Fruit fly (Drosophila melanogaster): ENCODE results near the gene IPIP.

IPIP gene

dm6 chr2L:6051212-6051621, 3.4 kb downstream of the IPIP start (continued):
- TF ChIP-seq hth (optimal IDR thresholded peaks at IDR 0.05) (no peak), CG4328 (GFP tag; optimal IDR thresholded peaks at IDR 0.05) (peak; percentile 95), CG11695 (GFP tag; IDR thresholded peaks at IDR 0.05) (peak; percentile 97), Scr (GFP tag; IDR thresholded peaks at IDR 0.05; ENCODE audit: partially characterized antibody) (no peak), CG32532 (GFP tag; IDR thresholded peaks at IDR 0.05) (peak; percentile 95), Max (GFP tag; optimal IDR thresholded peaks at IDR 0.05) (peak; percentile 95), CG12104 (GFP tag; optimal IDR thresholded peaks at IDR 0.05) (peak; percentile 96), sug (tag; optimal IDR thresholded peaks at IDR 0.05) (peak; percentile 96), sim (GFP tag; IDR thresholded peaks at IDR 0.05) (peak; percentile 91), tll (GFP tag; optimal IDR thresholded peaks at IDR 0.05) (peak in 1 of 2 experiments; percentile 27), HmgD (GFP tag; optimal IDR thresholded peaks at IDR 0.05) (peak; percentile 69), Xbp1 (GFP tag; optimal IDR thresholded peaks at IDR 0.05) (peak; percentile 95), Chrac-16 (GFP tag; optimal IDR thresholded peaks at IDR 0.05) (peak; percentile 88), Ssrp (tag; optimal IDR thresholded peaks at IDR 0.05) (peak; percentile 91), zen2 (GFP tag; IDR thresholded peaks at IDR 0.05; ENCODE audit: partially characterized antibody) (no peak), z (GFP tag; IDR thresholded peaks at IDR 0.05) (peak; percentile 64; the same call in 2 of the 3 replicates), unpg (GFP tag; optimal IDR thresholded peaks at IDR 0.05) (peak; percentile 98), CG9797 (GFP tag; optimal IDR thresholded peaks at IDR 0.05) (peak; percentile 38), Lpt (GFP tag; optimal IDR thresholded peaks at IDR 0.05) (no peak), dysf (GFP tag; IDR thresholded peaks at IDR 0.05) (peak; percentile 97), CG16779 (GFP tag; IDR thresholded peaks at IDR 0.05) (peak; percentile 69; the same call in 1 of the 2 replicates), her (GFP tag; optimal IDR thresholded peaks at IDR 0.05) (peak; percentile 95), bcd (GFP tag; optimal IDR thresholded peaks at IDR 0.05) (peak; percentile 94), Antp (GFP tag; optimal IDR thresholded peaks at IDR 0.05) (peak; percentile 89), CG31441 (GFP tag; IDR thresholded peaks at IDR 0.05) (peak; percentile 96), h (optimal IDR thresholded peaks at IDR 0.05) (no peak), Opbp (GFP tag; IDR thresholded peaks at IDR 0.05; ENCODE audit: partially characterized antibody) (no peak), oc (tag; optimal IDR thresholded peaks at IDR 0.05) (peak; percentile 96), amos (GFP tag; IDR thresholded peaks at IDR 0.05; ENCODE audit: partially characterized antibody) (no peak), CG9932 (GFP tag; IDR thresholded peaks at IDR 0.05) (peak; percentile 87), CG2129 (GFP tag; IDR thresholded peaks at IDR 0.05; ENCODE audit: partially characterized antibody) (no peak), lmd (GFP tag; IDR thresholded peaks at IDR 0.05) (peak; percentile 92), Sox102F (GFP tag; optimal IDR thresholded peaks at IDR 0.05) (peak; percentile 95), Lhr (GFP tag; optimal IDR thresholded peaks at IDR 0.05) (peak; percentile 79), CG8388 (GFP tag; optimal IDR thresholded peaks at IDR 0.05) (peak; percentile 97), Tbp (GFP tag; optimal IDR thresholded peaks at IDR 0.05) (no peak), Usf (GFP tag; optimal IDR thresholded peaks at IDR 0.05) (peak; percentile 75), HLH54F (GFP tag; optimal IDR thresholded peaks at IDR 0.05) (peak; percentile 93), CG12391 (tag; optimal IDR thresholded peaks at IDR 0.05) (peak; percentile 98), sima (GFP tag; optimal IDR thresholded peaks at IDR 0.05) (peak; percentile 92), CG1233 (GFP tag; optimal IDR thresholded peaks at IDR 0.05) (peak; percentile 96), CG14860 (GFP tag; IDR thresholded peaks at IDR 0.05; ENCODE audit: partially characterized antibody) (no peak), chinmo (GFP tag; IDR thresholded peaks at IDR 0.05; ENCODE audit: partially characterized antibody) (no peak), CG6765 (GFP tag; optimal IDR thresholded peaks at IDR 0.05) (peak; percentile 96), HLH3B (GFP tag; IDR thresholded peaks at IDR 0.05) (peak; percentile 95), H2.0 (GFP tag; IDR thresholded peaks at IDR 0.05) (peak; percentile 90), trem (tag; optimal IDR thresholded peaks at IDR 0.05) (peak; percentile 93), CG15514 (GFP tag; optimal IDR thresholded peaks at IDR 0.05) (peak; percentile 93), stwl (tag; optimal IDR thresholded peaks at IDR 0.05) (peak; percentile 42), odd (GFP tag; optimal IDR thresholded peaks at IDR 0.05) (peak; percentile 97), Hmx (GFP tag; optimal IDR thresholded peaks at IDR 0.05) (peak; percentile 79)
